Worm (Caenorhabditis elegans): ENCODE data around the gene clc-12.

Gene clc-12

ce11 chrV:17019690-17020089 is 10.5 kb upstream of the clc-12 start, which contains the start of gene F49H6.17:
TSS of gene F49H6.17 (plus strand) at chrV:17019990.
- no peak for TF ChIP-seq nhr-48 (tag; optimal IDR thresholded peaks at IDR 0.05)
- TF ChIP-seq nhr-237 (tag; optimal IDR thresholded peaks at IDR 0.05), result no peak
- no peak for TF ChIP-seq arid-1 (GFP tag; conservative IDR thresholded peaks at IDR 0.05)
- no peak for TF ChIP-seq dmd-8 (GFP tag; IDR thresholded peaks at IDR 0.05)
- no peak for TF ChIP-seq egl-27 (tag; optimal IDR thresholded peaks at IDR 0.05)
- no peak for TF ChIP-seq F44E2.7 (GFP tag; IDR thresholded peaks at IDR 0.05)
- no peak for TF ChIP-seq madf-5 (GFP tag; IDR thresholded peaks at IDR 0.05)
- no peak for TF ChIP-seq Y75B8A.6 (GFP tag; IDR thresholded peaks at IDR 0.05)
- no peak for TF ChIP-seq dpl-1 (GFP tag; optimal IDR thresholded peaks at IDR 0.05)
- TF ChIP-seq gei-8 (GFP tag; optimal IDR thresholded peaks at IDR 0.05), result no peak
- TF ChIP-seq spr-3 (GFP tag; optimal IDR thresholded peaks at IDR 0.05), result no peak
- no peak for TF ChIP-seq lin-13 (GFP tag; optimal IDR thresholded peaks at IDR 0.05)
- TF ChIP-seq hmg-1.1 (GFP tag; IDR thresholded peaks at IDR 0.05), result no peak
- no peak for TF ChIP-seq duxl-1 (tag; optimal IDR thresholded peaks at IDR 0.05; ENCODE audit: poor library complexity)
- TF ChIP-seq dmd-6 (GFP tag; IDR thresholded peaks at IDR 0.05), result no peak
- no peak for TF ChIP-seq set-16 (GFP tag; IDR thresholded peaks at IDR 0.05)

- TF ChIP-seq aha-1 (tag) (no peak), nhr-42 (GFP tag; IDR thresholded peaks at IDR 0.05) (no peak), zag-1 (tag; optimal IDR thresholded peaks at IDR 0.05) (no peak), ceh-32 (tag; optimal IDR thresholded peaks at IDR 0.05; ENCODE audit: poor library complexity) (no peak), T20F7.1 (GFP tag; optimal IDR thresholded peaks at IDR 0.05) (no peak), unc-39 (tag; optimal IDR thresholded peaks at IDR 0.05) (no peak)
These were observed 7.6 kb upstream of the clc-12 start, which contains the start of gene srh-97 for ce11 chrV:17016787-17017186. TSS of gene srh-97 (plus strand) at chrV:17017087.

- TF ChIP-seq madf-5 (GFP tag; IDR thresholded peaks at IDR 0.05) (no peak), ceh-20 (GFP tag; IDR thresholded peaks at IDR 0.05) (no peak), daf-16 (GFP tag; optimal IDR thresholded peaks at IDR 0.05) (no peak), daf-16 (tag; optimal IDR thresholded peaks at IDR 0.05) (no peak), ceh-32 (tag; optimal IDR thresholded peaks at IDR 0.05; ENCODE audit: poor library complexity) (no peak), lin-29 (GFP tag; IDR thresholded peaks at IDR 0.05) (no peak), pqm-1 (tag; optimal IDR thresholded peaks at IDR 0.05) (peak; percentile 21), gei-8 (GFP tag; optimal IDR thresholded peaks at IDR 0.05) (no peak), zip-11 (GFP tag; IDR thresholded peaks at IDR 0.05) (no peak), sdz-12 (GFP tag; optimal IDR thresholded peaks at IDR 0.05) (no peak), daf-8 (GFP tag; IDR thresholded peaks at IDR 0.05) (no peak), ctbp-1 (GFP tag; IDR thresholded peaks at IDR 0.05) (no peak), aha-1 (tag) (peak; percentile 22), mes-2 (tag; optimal IDR thresholded peaks at IDR 0.05; ENCODE audit: poor library complexity, severe bottlenecking) (no peak), jun-1 (tag; optimal IDR thresholded peaks at IDR 0.05) (no peak), mdl-1 (tag; optimal IDR thresholded peaks at IDR 0.05) (no peak), dpl-1 (GFP tag; optimal IDR thresholded peaks at IDR 0.05) (no peak), hlh-11 (tag; optimal IDR thresholded peaks at IDR 0.05) (peak; percentile 22), lin-1 (GFP tag; IDR thresholded peaks at IDR 0.05) (no peak), nhr-28 (tag; optimal IDR thresholded peaks at IDR 0.05) (peak; percentile 44), lin-13 (GFP tag; optimal IDR thresholded peaks at IDR 0.05) (no peak), unc-62 (GFP tag; optimal IDR thresholded peaks at IDR 0.05 in 1 of 2) (peak in 1 of 2 experiments; percentile 11), unc-62 (tag; optimal IDR thresholded peaks at IDR 0.05) (no peak), F26F4.8 (GFP tag; conservative IDR thresholded peaks at IDR 0.05) (no peak), dmd-6 (GFP tag; IDR thresholded peaks at IDR 0.05) (peak; percentile 79), spr-3 (GFP tag; optimal IDR thresholded peaks at IDR 0.05) (no peak)
These were observed 4.9 kb upstream of the clc-12 start, which contains the start of gene clc-13 for ce11 chrV:17014050-17014449. TSS of gene clc-13 (plus strand) at chrV:17014408.
